Fruit fly (Drosophila melanogaster) whole organism: ENCODE measurements around the gene Mal-B2.

Experiments used
- CG8478 ChIP-seq: fragments of >200 bp; optimal IDR thresholded peaks from 2 replicates; lab custom pipeline; 2018; ENCODE audit warnings: inconsistent platforms
- pan ChIP-seq: fragments of >200 bp; optimal IDR thresholded peaks from 2 replicates; lab custom pipeline; 2017
- usp ChIP-seq: fragments of >200 bp; optimal IDR thresholded peaks from 2 replicates; lab custom pipeline; 2017; ENCODE audit warnings: missing biosample characterization, missing genetic modification characterization, mixed read lengths

DNA sequence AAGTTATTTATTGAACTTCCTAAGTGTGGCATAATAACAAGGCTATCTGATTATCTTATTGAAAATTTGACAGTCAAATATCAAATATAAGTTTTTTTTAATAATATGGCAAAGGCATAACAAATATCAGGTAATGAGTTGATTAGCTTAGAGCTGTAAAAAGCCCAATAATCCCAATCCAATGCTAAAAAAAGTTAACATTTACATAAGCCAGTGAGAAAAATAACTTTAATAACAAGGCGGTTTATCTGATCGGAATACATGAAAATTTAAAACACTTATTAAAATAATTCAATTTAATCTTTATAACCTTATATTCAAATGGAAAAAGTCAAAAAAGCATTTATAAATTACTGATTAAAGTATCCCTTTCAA, 41.4 kb upstream of the Mal-B2 start:
- TF ChIP-seq usp (GFP tag; lab: Kevin White, UChicago), result no peak
- TF ChIP-seq CG8478, result no peak
- TF ChIP-seq pan (lab: Kevin White, UChicago), result no peak
